Worm (Caenorhabditis elegans): ENCODE measurements around the gene amt-1.

- peak; percentile 45 for TF ChIP-seq blmp-1 (tag; optimal IDR thresholded peaks at IDR 0.05)
- TF ChIP-seq nhr-237 (tag; optimal IDR thresholded peaks at IDR 0.05), result no peak
- no peak for TF ChIP-seq lir-3 (tag; optimal IDR thresholded peaks at IDR 0.05; ENCODE audit: poor library complexity)
- TF ChIP-seq efl-1 (optimal IDR thresholded peaks at IDR 0.05), result no peak
- TF ChIP-seq efl-1 (GFP tag; optimal IDR thresholded peaks at IDR 0.05 in 1 of 2), result no peak
- peak in 1 of 2 experiments; percentile 40 for TF ChIP-seq lsy-2 (tag; optimal IDR thresholded peaks at IDR 0.05)
- no peak for TF ChIP-seq nhr-76 (tag; optimal IDR thresholded peaks at IDR 0.05)
- TF ChIP-seq mdl-1 (tag; optimal IDR thresholded peaks at IDR 0.05), result no peak
- TF ChIP-seq zag-1 (tag; optimal IDR thresholded peaks at IDR 0.05), result no peak
- TF ChIP-seq ztf-11 (tag; optimal IDR thresholded peaks at IDR 0.05), result no peak
- TF ChIP-seq sptf-1 (tag; optimal IDR thresholded peaks at IDR 0.05), result no peak
- no peak for TF ChIP-seq alr-1 (tag; optimal IDR thresholded peaks at IDR 0.05; ENCODE audit: borderline replicate concordance)
- TF ChIP-seq nhr-20 (tag; optimal IDR thresholded peaks at IDR 0.05), result peak; percentile 22
- no peak for TF ChIP-seq egl-27 (tag; optimal IDR thresholded peaks at IDR 0.05)
- no peak for TF ChIP-seq aha-1 (tag; optimal IDR thresholded peaks at IDR 0.05)
Measured at ce11 chrX:4524844-4525243, 46.4 kb upstream of the amt-1 start.

Data from whole organism, L1 larva.